Worm (Caenorhabditis elegans) whole organism, L1 larva: Measurements from ENCODE around the gene sri-20.

Experiments
- alr-1 ChIP-seq: fragments of 200-800 bp; sonication (Bioruptor generic); optimal IDR thresholded peaks from 2 replicates; lab custom pipeline; 2018; ENCODE audit warnings: borderline replicate concordance, mild to moderate bottlenecking, missing genetic modification characterization, missing compliant biosample characterization
- aly-2 ChIP-seq: fragments of 150-350 bp; optimal IDR thresholded peaks from 2 replicates; lab custom pipeline; 2014; ENCODE audit warnings: missing biosample characterization, missing genetic modification characterization
- ama-1 ChIP-seq: fragments of 150-350 bp; optimal IDR thresholded peaks from 2 replicates; lab custom pipeline; 2014
- ceh-63 ChIP-seq: fragments of 200-800 bp; sonication (Bioruptor generic); optimal IDR thresholded peaks from 2 replicates; lab custom pipeline; 2018; ENCODE audit warnings: mild to moderate bottlenecking, missing genetic modification characterization, missing compliant biosample characterization
- ceh-90 ChIP-seq: sonication (generic microtip); optimal IDR thresholded peaks from 2 replicates; lab custom pipeline; 2016; ENCODE audit warnings: missing genetic modification characterization, missing compliant biosample characterization
- fkh-10 ChIP-seq: sonication (generic microtip); optimal IDR thresholded peaks from 2 replicates; lab custom pipeline; 2017; ENCODE audit warnings: missing biosample characterization, missing genetic modification reagents, missing genetic modification characterization
- jun-1 ChIP-seq: fragments of 150-350 bp; optimal IDR thresholded peaks from 2 replicates; lab custom pipeline; 2014; ENCODE audit warnings: missing biosample characterization, missing genetic modification reagents, missing genetic modification characterization
- lin-39 ChIP-seq: fragments of 150-350 bp; optimal IDR thresholded peaks from 2 replicates; lab custom pipeline; 2014; ENCODE audit warnings: missing biosample characterization, missing genetic modification reagents, missing genetic modification characterization
- mab-9 ChIP-seq: fragments of 200-800 bp; sonication (Bioruptor generic); IDR thresholded peaks from 2 replicates; pipeline ENCODE4 v1.3.6; 2022; ENCODE audit warnings: missing genetic modification reagents, missing genetic modification characterization, missing compliant biosample characterization
- nhr-12 ChIP-seq: sonication (generic microtip); optimal IDR thresholded peaks from 2 replicates; lab custom pipeline; 2017; ENCODE audit warnings: missing biosample characterization, missing genetic modification characterization
- nhr-76 ChIP-seq: sonication (generic microtip); optimal IDR thresholded peaks from 2 replicates; lab custom pipeline; 2017; ENCODE audit warnings: missing biosample characterization, missing genetic modification characterization
- pqm-1 ChIP-seq: sonication (generic microtip); optimal IDR thresholded peaks from 3 replicates; lab custom pipeline; 2017; ENCODE audit warnings: missing biosample characterization, missing genetic modification characterization
- snpc-4 ChIP-seq: fragments of 150-350 bp; optimal IDR thresholded peaks from 2 replicates; lab custom pipeline; 2014; ENCODE audit warnings: missing biosample characterization, missing genetic modification characterization
- unc-130 ChIP-seq: fragments of 150-350 bp; optimal IDR thresholded peaks from 2 replicates; lab custom pipeline; 2017; ENCODE audit warnings: missing biosample characterization, missing genetic modification characterization, inconsistent platforms

DNA sequence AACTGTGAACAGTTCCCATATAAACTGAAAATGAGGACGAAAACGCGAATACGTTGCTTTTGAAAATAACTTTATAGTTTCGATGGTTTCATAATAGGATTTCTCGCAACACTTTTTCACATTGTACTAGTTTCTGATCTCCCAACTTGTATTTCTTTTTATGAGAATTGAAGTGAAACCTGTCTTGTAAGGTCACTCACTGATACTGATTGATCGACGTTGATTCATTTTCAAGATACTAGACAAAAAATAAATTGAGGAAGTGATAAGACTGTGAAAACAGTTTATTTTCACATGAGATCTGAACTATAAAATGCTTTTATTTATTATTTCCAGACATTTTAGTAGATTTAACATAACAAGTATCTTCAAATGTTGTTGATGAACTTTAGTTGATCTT, 19.1 kb downstream of the sri-20 start:
- TF ChIP-seq lin-39 (tag; lab: Kevin White, UChicago) (no peak), ama-1 (no peak), aly-2 (tag; lab: Kevin White, UChicago) (no peak), jun-1 (tag; lab: Kevin White, UChicago) (no peak), mab-9 (GFP tag; lab: Robert Waterston, UW) (no peak), fkh-10 (GFP tag; lab: Kevin White, UChicago) (no peak), pqm-1 (no peak), nhr-12 (tag; lab: Kevin White, UChicago) (no peak), ceh-63 (GFP tag; lab: Kevin White, UChicago) (no peak), alr-1 (tag; lab: Kevin White, UChicago) (no peak), nhr-76 (tag; lab: Kevin White, UChicago) (no peak), ceh-90 (tag; lab: Kevin White, UChicago) (no peak), snpc-4 (tag; lab: Kevin White, UChicago) (no peak), unc-130 (tag; lab: Kevin White, UChicago) (no peak)
